Fruit fly (Drosophila melanogaster) whole organism, embryonic: Measurements from ENCODE around the gene CG44044.

ENCODE experiments used
- Adf1 ChIP-seq: fragments of 200-800 bp; sonication (Bioruptor generic); IDR thresholded peaks from 2 replicates; pipeline ENCODE4 v1.3.6; 2022; ENCODE audit warnings: missing biosample characterization, missing genetic modification characterization
- Aef1 ChIP-seq: fragments of 200-800 bp; sonication (Bioruptor generic); IDR thresholded peaks from 3 replicates; pipeline ENCODE4 v1.3.6; 2022; ENCODE audit warnings: missing biosample characterization, missing genetic modification characterization
- B-H1 ChIP-seq: fragments of 200-800 bp; sonication (Bioruptor generic); IDR thresholded peaks from 3 replicates; pipeline ENCODE4 v1.3.6; 2022; ENCODE audit warnings: missing biosample characterization, missing genetic modification characterization
- Blimp-1 ChIP-seq: fragments of 200-800 bp; sonication (Bioruptor generic); optimal IDR thresholded peaks from 3 replicates; lab custom pipeline; 2018; ENCODE audit warnings: missing biosample characterization, missing genetic modification characterization, mild to moderate bottlenecking, moderate library complexity, missing genetic modification reagents
- CG10321 ChIP-seq: fragments of 200-800 bp; sonication (Bioruptor generic); IDR thresholded peaks from 2 replicates; pipeline ENCODE4 v1.3.6; 2022; ENCODE audit warnings: missing biosample characterization, missing genetic modification characterization
- CG10543 ChIP-seq: fragments of 200-800 bp; sonication (Bioruptor generic); optimal IDR thresholded peaks from 3 replicates; lab custom pipeline; 2017; ENCODE audit warnings: missing biosample characterization, mild to moderate bottlenecking, missing genetic modification characterization, moderate library complexity
- CG11560 ChIP-seq: fragments of 200-800 bp; sonication (Bioruptor generic); IDR thresholded peaks from 3 replicates; pipeline ENCODE4 v1.3.6; 2022; ENCODE audit warnings: missing biosample characterization, missing genetic modification characterization
- CG13624 ChIP-seq: fragments of 200-800 bp; sonication (Bioruptor generic); optimal IDR thresholded peaks from 2 replicates; lab custom pipeline; 2016; ENCODE audit warnings: missing biosample characterization, missing genetic modification characterization
- CG15514 ChIP-seq: fragments of 200-800 bp; sonication (Bioruptor generic); optimal IDR thresholded peaks from 3 replicates; lab custom pipeline; 2017; ENCODE audit warnings: missing biosample characterization, missing genetic modification characterization, mild to moderate bottlenecking, moderate library complexity, missing genetic modification reagents
- CG16813 ChIP-seq: fragments of 200-800 bp; sonication (Bioruptor generic); IDR thresholded peaks from 3 replicates; pipeline ENCODE4 v1.3.6; 2022; ENCODE audit warnings: missing biosample characterization, missing genetic modification characterization; ENCODE audit not compliant: partially characterized antibody
- CG16863 ChIP-seq: fragments of 200-800 bp; sonication (Bioruptor generic); optimal IDR thresholded peaks from 3 replicates; lab custom pipeline; 2016; ENCODE audit warnings: missing biosample characterization, missing genetic modification characterization
- CG2129 ChIP-seq: fragments of 200-800 bp; sonication (Bioruptor generic); IDR thresholded peaks from 2 replicates; pipeline ENCODE4 v1.3.6; 2022; ENCODE audit warnings: missing biosample characterization, missing genetic modification characterization; ENCODE audit not compliant: partially characterized antibody
- CG2199 ChIP-seq: fragments of 200-800 bp; sonication (Bioruptor generic); IDR thresholded peaks from 3 replicates; pipeline ENCODE4 v1.3.6; 2022; ENCODE audit warnings: missing biosample characterization, missing genetic modification characterization
- CG31224 ChIP-seq: fragments of 200-800 bp; sonication (Bioruptor generic); IDR thresholded peaks from 2 replicates; pipeline ENCODE4 v1.3.6; 2022; ENCODE audit warnings: missing biosample characterization, missing genetic modification characterization
- CG32772 ChIP-seq: fragments of 200-800 bp; sonication (Bioruptor generic); IDR thresholded peaks from 2 replicates; pipeline ENCODE4 v1.3.6; 2022; ENCODE audit warnings: missing biosample characterization, missing genetic modification characterization
- CG3281 ChIP-seq: fragments of 200-800 bp; sonication (Bioruptor generic); optimal IDR thresholded peaks from 3 replicates; lab custom pipeline; 2017; ENCODE audit warnings: missing biosample characterization, mild to moderate bottlenecking, missing genetic modification characterization
- CG34376 ChIP-seq: fragments of 200-800 bp; sonication (Bioruptor generic); optimal IDR thresholded peaks from 2 replicates; lab custom pipeline; 2018; ENCODE audit warnings: missing biosample characterization, mild to moderate bottlenecking, missing genetic modification characterization
- CG6254 ChIP-seq: fragments of 200-800 bp; sonication (Bioruptor generic); optimal IDR thresholded peaks from 3 replicates; lab custom pipeline; 2017; ENCODE audit warnings: mild to moderate bottlenecking, missing biosample characterization, missing genetic modification reagents, missing genetic modification characterization
- CG7839 ChIP-seq: fragments of 200-800 bp; sonication (Bioruptor generic); optimal IDR thresholded peaks from 3 replicates; lab custom pipeline; 2018; ENCODE audit warnings: missing biosample characterization, mild to moderate bottlenecking, missing genetic modification characterization, moderate library complexity
- CG7928 ChIP-seq: fragments of 200-800 bp; sonication (Bioruptor generic); optimal IDR thresholded peaks from 2 replicates; lab custom pipeline; 2017; ENCODE audit warnings: missing biosample characterization, mild to moderate bottlenecking, missing genetic modification characterization
- CG8359 ChIP-seq: fragments of 200-800 bp; sonication (Bioruptor generic); optimal IDR thresholded peaks from 2 replicates; lab custom pipeline; 2017; ENCODE audit warnings: missing biosample characterization, mild to moderate bottlenecking, missing genetic modification characterization, borderline replicate concordance
- E2f1 ChIP-seq: fragments of 200-800 bp; sonication (Bioruptor generic); IDR thresholded peaks from 2 replicates; pipeline ENCODE4 v1.3.6; 2022; ENCODE audit warnings: missing biosample characterization, missing genetic modification characterization
- Fer1 ChIP-seq: fragments of 200-800 bp; sonication (Bioruptor generic); optimal IDR thresholded peaks from 2 replicates; lab custom pipeline; 2017; ENCODE audit warnings: missing biosample characterization, mild to moderate bottlenecking, missing genetic modification characterization
- Hey ChIP-seq: fragments of 200-800 bp; sonication (Bioruptor generic); optimal IDR thresholded peaks from 3 replicates; lab custom pipeline; 2018; ENCODE audit warnings: missing biosample characterization, mild to moderate bottlenecking, missing genetic modification characterization
- MBD-R2 ChIP-seq: fragments of 200-800 bp; sonication (Bioruptor generic); IDR thresholded peaks from 2 replicates; pipeline ENCODE4 v1.3.6; 2022; ENCODE audit warnings: missing biosample characterization, missing genetic modification characterization
- Meics ChIP-seq: fragments of 200-800 bp; sonication (Bioruptor generic); optimal IDR thresholded peaks from 2 replicates; lab custom pipeline; 2017; ENCODE audit warnings: missing biosample characterization, mild to moderate bottlenecking, missing genetic modification characterization
- Mrtf ChIP-seq: fragments of 200-800 bp; sonication (Bioruptor generic); IDR thresholded peaks from 3 replicates; pipeline ENCODE4 v1.3.6; 2022; ENCODE audit warnings: missing biosample characterization, missing genetic modification characterization
- Rfx ChIP-seq: fragments of 200-800 bp; sonication (Bioruptor generic); IDR thresholded peaks from 2 replicates; pipeline ENCODE4 v1.3.6; 2022; ENCODE audit warnings: missing biosample characterization, missing genetic modification characterization
- Trl ChIP-seq, 3 experiments: fragments of >200 bp in 2 of 3; fragments of 200-800 bp in 1 of 3; sonication (Bioruptor generic) in 1 of 3; optimal IDR thresholded peaks; 2 replicates in 1 of 3; 3 replicates in 2 of 3; lab custom pipeline; 2016 to 2017; ENCODE audit warnings: missing biosample characterization in 1 of 3, missing genetic modification characterization in 1 of 3
- bbx ChIP-seq: fragments of 200-800 bp; sonication (Bioruptor generic); IDR thresholded peaks from 2 replicates; pipeline ENCODE4 v1.3.6; 2022; ENCODE audit warnings: missing biosample characterization, missing genetic modification characterization; ENCODE audit not compliant: partially characterized antibody
- bowl ChIP-seq: fragments of 200-800 bp; sonication (Bioruptor generic); IDR thresholded peaks from 2 replicates; pipeline ENCODE4 v1.3.6; 2022; ENCODE audit warnings: missing biosample characterization, missing genetic modification characterization
- chinmo ChIP-seq: fragments of 200-800 bp; sonication (Bioruptor generic); IDR thresholded peaks from 4 replicates; pipeline ENCODE4 v1.3.6; 2022; ENCODE audit warnings: missing biosample characterization, missing genetic modification characterization; ENCODE audit not compliant: partially characterized antibody
- chm ChIP-seq: fragments of 200-800 bp; sonication (Bioruptor generic); IDR thresholded peaks from 2 replicates; pipeline ENCODE4 v1.3.6; 2022; ENCODE audit warnings: missing biosample characterization, missing genetic modification characterization
- gce ChIP-seq: fragments of 200-800 bp; sonication (Bioruptor generic); IDR thresholded peaks from 3 replicates; pipeline ENCODE4 v1.3.6; 2022; ENCODE audit warnings: missing biosample characterization, missing genetic modification characterization
- gcm ChIP-seq: fragments of 200-800 bp; sonication (Bioruptor generic); optimal IDR thresholded peaks from 2 replicates; lab custom pipeline; 2019; ENCODE audit warnings: missing biosample characterization, mild to moderate bottlenecking, missing genetic modification characterization, moderate library complexity
- lilli ChIP-seq: fragments of 200-800 bp; sonication (Bioruptor generic); optimal IDR thresholded peaks from 3 replicates; lab custom pipeline; 2016; ENCODE audit warnings: missing biosample characterization, missing genetic modification characterization
- odd ChIP-seq: fragments of 200-800 bp; sonication (Bioruptor generic); optimal IDR thresholded peaks from 2 replicates; lab custom pipeline; 2017; ENCODE audit warnings: missing biosample characterization, mild to moderate bottlenecking, missing genetic modification characterization
- pan ChIP-seq, 4 experiments: fragments of >200 bp in 3 of 4; fragments of 200-800 bp in 1 of 4; sonication (Bioruptor generic) in 1 of 4; optimal IDR thresholded peaks in 3 of 4; IDR thresholded peaks in 1 of 4; 2 replicates each; pipeline versions ENCODE4 v1.3.6 to Lab custom; 2017 to 2022; ENCODE audit warnings: missing biosample characterization in 2 of 4, missing genetic modification characterization in 2 of 4, mixed read lengths in 1 of 4
- pum ChIP-seq: fragments of 200-800 bp; sonication (Bioruptor generic); optimal IDR thresholded peaks from 2 replicates; lab custom pipeline; 2016; ENCODE audit warnings: missing biosample characterization, missing genetic modification characterization
- sens ChIP-seq: fragments of 200-800 bp; sonication (Bioruptor generic); peaks from one replicate; lab custom pipeline; 2016; ENCODE audit warnings: missing biosample characterization, missing genetic modification characterization
- so ChIP-seq: fragments of 200-800 bp; sonication (Bioruptor generic); IDR thresholded peaks from 3 replicates; pipeline ENCODE4 v1.3.6; 2022; ENCODE audit warnings: missing biosample characterization, missing genetic modification characterization
- sqz ChIP-seq: fragments of 200-800 bp; sonication (Bioruptor generic); optimal IDR thresholded peaks from 3 replicates; lab custom pipeline; 2018; ENCODE audit warnings: missing biosample characterization, mild to moderate bottlenecking, missing genetic modification characterization
- tup ChIP-seq: fragments of 200-800 bp; sonication (Bioruptor generic); optimal IDR thresholded peaks from 2 replicates; lab custom pipeline; 2016; ENCODE audit warnings: missing biosample characterization, mild to moderate bottlenecking, missing genetic modification characterization, moderate library complexity
- twi ChIP-seq: fragments of 200-800 bp; optimal IDR thresholded peaks from 2 replicates; lab custom pipeline; 2019; ENCODE audit warnings: missing biosample characterization, mild to moderate bottlenecking, missing genetic modification characterization, moderate library complexity
- tx ChIP-seq: fragments of 200-800 bp; sonication (Bioruptor generic); optimal IDR thresholded peaks from 2 replicates; lab custom pipeline; 2016; ENCODE audit warnings: missing biosample characterization, missing genetic modification characterization
- vfl ChIP-seq: fragments of 200-800 bp; sonication (Bioruptor generic); optimal IDR thresholded peaks from 2 replicates; lab custom pipeline; 2016; ENCODE audit warnings: missing biosample characterization, missing genetic modification characterization
- vvl ChIP-seq: fragments of 200-800 bp; sonication (Bioruptor generic); IDR thresholded peaks from 2 replicates; pipeline ENCODE4 v1.3.6; 2022; ENCODE audit warnings: missing biosample characterization, missing genetic modification characterization
- z ChIP-seq: fragments of 200-800 bp; sonication (Bioruptor generic); IDR thresholded peaks from 3 replicates; pipeline ENCODE4 v1.3.6; 2022; ENCODE audit warnings: missing biosample characterization, missing genetic modification characterization
- zf30C ChIP-seq: fragments of 200-800 bp; sonication (Bioruptor generic); optimal IDR thresholded peaks from 3 replicates; lab custom pipeline; 2018; ENCODE audit warnings: missing biosample characterization, mild to moderate bottlenecking, missing genetic modification characterization
- zfh2 ChIP-seq: fragments of 200-800 bp; sonication (Bioruptor generic); optimal IDR thresholded peaks from 2 replicates; lab custom pipeline; 2016; ENCODE audit warnings: missing biosample characterization, missing genetic modification characterization

CG44044 gene

dm6 chr3R:16356215-16356862 is 34.7 kb downstream of the CG44044 start (continued):
- TF ChIP-seq gce (GFP tag; lab: Robert Waterston, UW) (no peak), twi (no peak), CG10543 (no peak), tx (GFP tag; lab: Kevin White, UChicago) (no peak), bowl (GFP tag; lab: Robert Waterston, UW) (no peak), CG16813 (GFP tag; lab: Robert Waterston, UW) (no peak), Mrtf (GFP tag; lab: Robert Waterston, UW) (no peak), zfh2 (no peak), CG32772 (no peak), sqz (GFP tag; lab: Kevin White, UChicago) (no peak), z (GFP tag; lab: Robert Waterston, UW) (0 out of 3 replicates have a peak, but pooled peaks have one; percentile 37), E2f1 (no peak), pan (optimal IDR thresholded peaks at IDR 0.05; lab: Kevin White, UChicago) (no peak), pan (GFP tag; optimal IDR thresholded peaks at IDR 0.05 in 1 of 2, IDR thresholded peaks at IDR 0.05 in 1 of 2) (no peak), CG7928 (GFP tag; lab: Kevin White, UChicago) (no peak), vfl (GFP tag; lab: Kevin White, UChicago) (no peak), CG6254 (GFP tag; lab: Kevin White, UChicago) (no peak), sens (GFP tag; lab: Kevin White, UChicago) (peak; percentile 17), lilli (GFP tag; lab: Kevin White, UChicago) (no peak), B-H1 (GFP tag; lab: Robert Waterston, UW) (no peak), CG16863 (GFP tag; lab: Kevin White, UChicago) (no peak), pum (GFP tag; lab: Kevin White, UChicago) (no peak), CG11560 (tag; lab: Robert Waterston, UW) (no peak), zf30C (GFP tag; lab: Kevin White, UChicago) (no peak), vvl (GFP tag; lab: Robert Waterston, UW) (peak; percentile 92), tup (GFP tag; lab: Kevin White, UChicago) (no peak), MBD-R2 (no peak), Aef1 (no peak), odd (GFP tag; lab: Kevin White, UChicago) (no peak), gcm (GFP tag; lab: Kevin White, UChicago) (no peak), Hey (tag; lab: Kevin White, UChicago) (no peak), CG2129 (GFP tag; lab: Robert Waterston, UW) (no peak), CG2199 (GFP tag; lab: Robert Waterston, UW) (0 out of 3 replicates have a peak, but pooled peaks have one; percentile 22), CG31224 (GFP tag; lab: Robert Waterston, UW) (peak; percentile 95; the same call in 1 of the 2 replicates)

- TF ChIP-seq MBD-R2, result peak; percentile 16; the same call in 1 of the 2 replicates
- no peak for TF ChIP-seq CG7839 (tag; lab: Kevin White, UChicago)
- no peak for TF ChIP-seq CG3281 (GFP tag; lab: Kevin White, UChicago)
- TF ChIP-seq CG10321 (GFP tag; lab: Robert Waterston, UW), result 0 out of 2 replicates have a peak, but pooled peaks have one; percentile 9
- TF ChIP-seq Adf1 (GFP tag; lab: Robert Waterston, UW), result peak; percentile 53; the same call in 1 of the 2 replicates
- TF ChIP-seq CG13624 (GFP tag; lab: Kevin White, UChicago), result peak; percentile 51
- peak; percentile 99 for TF ChIP-seq CG8359 (GFP tag; lab: Kevin White, UChicago)
- peak; percentile 70; the same call in 1 of the 4 replicates for TF ChIP-seq chinmo (GFP tag; lab: Robert Waterston, UW)
- TF ChIP-seq so (GFP tag; lab: Robert Waterston, UW), result 0 out of 3 replicates have a peak, but pooled peaks have one; percentile 12
- TF ChIP-seq CG34376, result peak; percentile 58
- TF ChIP-seq Fer1 (GFP tag; lab: Kevin White, UChicago), result peak; percentile 36
- peak; percentile 1 for TF ChIP-seq Meics (GFP tag; lab: Kevin White, UChicago)
- peak; percentile 31; the same call in 1 of the 2 replicates for TF ChIP-seq chm (GFP tag; lab: Robert Waterston, UW)
- peak; percentile 40; the same call in 1 of the 2 replicates for TF ChIP-seq Rfx (GFP tag; lab: Robert Waterston, UW)
- TF ChIP-seq bbx (GFP tag; lab: Robert Waterston, UW), result no peak
- peak in 1 of 2 experiments; percentile 46 for TF ChIP-seq Trl (optimal IDR thresholded peaks at IDR 0.05; lab: Kevin White, UChicago)
- TF ChIP-seq Trl (GFP tag; optimal IDR thresholded peaks at IDR 0.05; lab: Kevin White, UChicago), result no peak
- TF ChIP-seq Blimp-1 (GFP tag; lab: Kevin White, UChicago), result no peak
- peak; percentile 28 for TF ChIP-seq CG15514
Observed at dm6 chr3R:16356863-16357215, 35.2 kb downstream of the CG44044 start, which contains the start of gene CG10311. Gene CG10311, minus strand, starts transcription at chr3R:16357015.
